Worm (Caenorhabditis elegans): Measurements from ENCODE around the gene C56E6.2.

DNA sequence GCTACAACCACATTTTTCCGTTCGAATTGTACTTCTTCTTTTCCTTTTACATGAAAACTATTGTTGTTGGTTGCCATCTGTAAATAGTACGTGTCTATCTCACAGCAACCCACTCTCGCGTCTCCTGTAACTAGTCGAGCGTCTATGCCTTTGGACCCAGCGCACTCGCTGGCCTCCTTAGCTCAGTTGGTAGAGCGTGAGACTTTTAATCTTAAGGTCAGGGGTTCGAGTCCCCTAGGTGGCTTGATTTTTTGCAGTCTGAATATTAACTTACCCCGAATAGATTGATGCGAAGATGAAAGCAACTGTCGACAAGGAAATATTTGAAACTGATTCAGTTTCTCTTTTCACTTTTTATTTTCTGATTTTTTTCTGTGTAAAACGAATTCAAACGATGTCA, 40.4 kb downstream of the C56E6.2 start, which contains the start of gene mpz-3:
- TF ChIP-seq snpc-4 (tag; optimal IDR thresholded peaks at IDR 0.05), result no peak
- TF ChIP-seq unc-39 (tag; optimal IDR thresholded peaks at IDR 0.05), result no peak
- TF ChIP-seq bed-3 (GFP tag; optimal IDR thresholded peaks at IDR 0.05), result no peak
- TF ChIP-seq sem-2 (GFP tag; optimal IDR thresholded peaks at IDR 0.05), result peak; percentile 30
- no peak for TF ChIP-seq lsy-2 (tag; optimal IDR thresholded peaks at IDR 0.05)
- no peak for TF ChIP-seq ham-2 (GFP tag; optimal IDR thresholded peaks at IDR 0.05)

All from whole organism, mixed stage, embryonic.